Fruit fly (Drosophila melanogaster) whole organism, embryonic: Measurements from ENCODE around the gene form3.

ENCODE experiments used
- Asciz ChIP-seq: fragments of 200-800 bp; sonication (Bioruptor generic); optimal IDR thresholded peaks from 2 replicates; lab custom pipeline; 2017; ENCODE audit warnings: missing biosample characterization, mild to moderate bottlenecking, missing genetic modification characterization, missing genetic modification reagents
- Bgb ChIP-seq: fragments of 200-800 bp; sonication (Bioruptor generic); IDR thresholded peaks from 2 replicates; pipeline ENCODE4 v1.3.6; 2022; ENCODE audit warnings: missing biosample characterization, missing genetic modification characterization; ENCODE audit not compliant: partially characterized antibody
- CG10147 ChIP-seq: fragments of 200-800 bp; sonication (Bioruptor generic); optimal IDR thresholded peaks from 2 replicates; lab custom pipeline; 2019; ENCODE audit warnings: missing biosample characterization, mild to moderate bottlenecking, missing genetic modification characterization, moderate library complexity
- CG10543 ChIP-seq: fragments of 200-800 bp; sonication (Bioruptor generic); optimal IDR thresholded peaks from 3 replicates; lab custom pipeline; 2017; ENCODE audit warnings: missing biosample characterization, mild to moderate bottlenecking, missing genetic modification characterization, moderate library complexity
- CG12155 ChIP-seq: fragments of 200-800 bp; sonication (Bioruptor generic); optimal IDR thresholded peaks from 3 replicates; lab custom pipeline; 2016; ENCODE audit warnings: missing biosample characterization, missing genetic modification characterization
- CG1233 ChIP-seq: fragments of 200-800 bp; sonication (Bioruptor generic); optimal IDR thresholded peaks from 4 replicates; lab custom pipeline; 2018; ENCODE audit warnings: missing biosample characterization, mild to moderate bottlenecking, missing genetic modification characterization
- CG12659 ChIP-seq: fragments of 200-800 bp; sonication (Bioruptor generic); optimal IDR thresholded peaks from 3 replicates; lab custom pipeline; 2017; ENCODE audit warnings: mild to moderate bottlenecking, missing biosample characterization, missing genetic modification reagents, missing genetic modification characterization
- CG14014 ChIP-seq: fragments of 200-800 bp; sonication (Bioruptor generic); IDR thresholded peaks from 2 replicates; pipeline ENCODE4 v1.3.6; 2022; ENCODE audit warnings: missing biosample characterization, missing genetic modification characterization
- CG15269 ChIP-seq: fragments of 200-800 bp; sonication (Bioruptor generic); optimal IDR thresholded peaks from 2 replicates; lab custom pipeline; 2018; ENCODE audit warnings: missing biosample characterization, mild to moderate bottlenecking, missing genetic modification characterization, moderate library complexity
- CG15601 ChIP-seq: fragments of 200-800 bp; sonication (Bioruptor generic); optimal IDR thresholded peaks from 3 replicates; lab custom pipeline; 2019; ENCODE audit warnings: missing biosample characterization, mild to moderate bottlenecking, missing genetic modification characterization, moderate library complexity
- CG16813 ChIP-seq: fragments of 200-800 bp; sonication (Bioruptor generic); IDR thresholded peaks from 3 replicates; pipeline ENCODE4 v1.3.6; 2022; ENCODE audit warnings: missing biosample characterization, missing genetic modification characterization; ENCODE audit not compliant: partially characterized antibody
- CG16815 ChIP-seq: fragments of 200-800 bp; sonication (Bioruptor generic); optimal IDR thresholded peaks from 3 replicates; lab custom pipeline; 2017; ENCODE audit warnings: missing biosample characterization, mild to moderate bottlenecking, missing genetic modification characterization
- CG17359 ChIP-seq: fragments of 200-800 bp; sonication (Bioruptor generic); optimal IDR thresholded peaks from 3 replicates; lab custom pipeline; 2018; ENCODE audit warnings: missing biosample characterization, mild to moderate bottlenecking, missing genetic modification characterization, moderate library complexity
- CG17829 ChIP-seq: fragments of 200-800 bp; optimal IDR thresholded peaks from 2 replicates; lab custom pipeline; 2019; ENCODE audit warnings: missing biosample characterization, mild to moderate bottlenecking, missing genetic modification characterization, moderate library complexity
- CG2199 ChIP-seq: fragments of 200-800 bp; sonication (Bioruptor generic); IDR thresholded peaks from 3 replicates; pipeline ENCODE4 v1.3.6; 2022; ENCODE audit warnings: missing biosample characterization, missing genetic modification characterization
- CG3281 ChIP-seq: fragments of 200-800 bp; sonication (Bioruptor generic); optimal IDR thresholded peaks from 3 replicates; lab custom pipeline; 2017; ENCODE audit warnings: missing biosample characterization, mild to moderate bottlenecking, missing genetic modification characterization
- CG4707 ChIP-seq: fragments of 200-800 bp; sonication (Bioruptor generic); optimal IDR thresholded peaks from 2 replicates; lab custom pipeline; 2018; ENCODE audit warnings: missing biosample characterization, mild to moderate bottlenecking, missing genetic modification characterization, moderate library complexity
- CG6254 ChIP-seq: fragments of 200-800 bp; sonication (Bioruptor generic); optimal IDR thresholded peaks from 3 replicates; lab custom pipeline; 2017; ENCODE audit warnings: mild to moderate bottlenecking, missing biosample characterization, missing genetic modification reagents, missing genetic modification characterization
- CG6654 ChIP-seq: fragments of 200-800 bp; sonication (Bioruptor generic); optimal IDR thresholded peaks from 2 replicates; lab custom pipeline; 2017; ENCODE audit warnings: missing biosample characterization, mild to moderate bottlenecking, missing genetic modification characterization
- CG7745 ChIP-seq: fragments of 200-800 bp; sonication (Bioruptor generic); optimal IDR thresholded peaks from 2 replicates; lab custom pipeline; 2018; ENCODE audit warnings: missing biosample characterization, mild to moderate bottlenecking, missing genetic modification characterization, moderate library complexity
- CrebB ChIP-seq: fragments of 200-800 bp; sonication (Bioruptor generic); optimal IDR thresholded peaks from 3 replicates; lab custom pipeline; 2018; ENCODE audit warnings: missing biosample characterization, mild to moderate bottlenecking, missing genetic modification characterization
- D19B ChIP-seq: fragments of 200-800 bp; sonication (Bioruptor generic); optimal IDR thresholded peaks from 2 replicates; lab custom pipeline; 2017; ENCODE audit warnings: missing biosample characterization, mild to moderate bottlenecking, missing genetic modification characterization
- Dref ChIP-seq: fragments of 200-800 bp; sonication (Bioruptor generic); IDR thresholded peaks from 2 replicates; pipeline ENCODE4 v1.3.6; 2022; ENCODE audit warnings: missing biosample characterization, missing genetic modification characterization
- Fer1 ChIP-seq: fragments of 200-800 bp; sonication (Bioruptor generic); optimal IDR thresholded peaks from 2 replicates; lab custom pipeline; 2017; ENCODE audit warnings: missing biosample characterization, mild to moderate bottlenecking, missing genetic modification characterization
- Fer3 ChIP-seq: fragments of 200-800 bp; sonication (Bioruptor generic); optimal IDR thresholded peaks from 2 replicates; lab custom pipeline; 2018; ENCODE audit warnings: missing biosample characterization, mild to moderate bottlenecking, missing genetic modification characterization, moderate library complexity
- GATAe ChIP-seq: fragments of 200-800 bp; sonication (Bioruptor generic); conservative IDR thresholded peaks from 2 replicates; pipeline ENCODE4 v1.3.6; 2022; ENCODE audit warnings: missing biosample characterization, missing genetic modification characterization
- HHEX ChIP-seq: fragments of 200-800 bp; sonication (Bioruptor generic); optimal IDR thresholded peaks from 3 replicates; lab custom pipeline; 2017; ENCODE audit warnings: missing biosample characterization, mild to moderate bottlenecking, missing genetic modification characterization, missing genetic modification reagents
- HLHmδ ChIP-seq: fragments of 200-800 bp; sonication (Bioruptor generic); optimal IDR thresholded peaks from 2 replicates; lab custom pipeline; 2018; ENCODE audit warnings: missing biosample characterization, mild to moderate bottlenecking, missing genetic modification characterization, moderate library complexity
- Rx ChIP-seq: fragments of 200-800 bp; sonication (Bioruptor generic); IDR thresholded peaks from 2 replicates; pipeline ENCODE4 v1.3.6; 2022; ENCODE audit warnings: missing biosample characterization, missing genetic modification characterization
- Trl ChIP-seq, 3 experiments: fragments of >200 bp in 2 of 3; fragments of 200-800 bp in 1 of 3; sonication (Bioruptor generic) in 1 of 3; optimal IDR thresholded peaks; 2 replicates in 1 of 3; 3 replicates in 2 of 3; lab custom pipeline; 2016 to 2017; ENCODE audit warnings: missing biosample characterization in 1 of 3, missing genetic modification characterization in 1 of 3
- ab ChIP-seq: fragments of 200-800 bp; sonication (Bioruptor generic); optimal IDR thresholded peaks from 2 replicates; lab custom pipeline; 2016; ENCODE audit warnings: missing biosample characterization, missing genetic modification characterization
- ac ChIP-seq: fragments of 200-800 bp; sonication (Bioruptor generic); optimal IDR thresholded peaks from 3 replicates; lab custom pipeline; 2017; ENCODE audit warnings: missing biosample characterization, mild to moderate bottlenecking, missing genetic modification characterization
- aop ChIP-seq: fragments of 200-800 bp; sonication (Bioruptor generic); IDR thresholded peaks from 2 replicates; pipeline ENCODE4 v1.3.6; 2022; ENCODE audit warnings: missing biosample characterization, missing genetic modification characterization
- bigmax ChIP-seq: fragments of 200-800 bp; sonication (Bioruptor generic); optimal IDR thresholded peaks from 2 replicates; lab custom pipeline; 2018; ENCODE audit warnings: missing biosample characterization, mild to moderate bottlenecking, missing genetic modification characterization
- dysf ChIP-seq: fragments of 200-800 bp; sonication (Bioruptor generic); IDR thresholded peaks from 3 replicates; pipeline ENCODE4 v1.3.6; 2022; ENCODE audit warnings: missing biosample characterization, missing genetic modification characterization
- fd96Cb ChIP-seq: fragments of 200-800 bp; sonication (Bioruptor generic); optimal IDR thresholded peaks from 2 replicates; lab custom pipeline; 2018; ENCODE audit warnings: missing biosample characterization, mild to moderate bottlenecking, missing genetic modification characterization, moderate library complexity
- gcm2 ChIP-seq: fragments of 200-800 bp; sonication (Bioruptor generic); optimal IDR thresholded peaks from 2 replicates; lab custom pipeline; 2016; ENCODE audit warnings: missing biosample characterization, missing genetic modification characterization
- grau ChIP-seq: fragments of 200-800 bp; optimal IDR thresholded peaks from 3 replicates; lab custom pipeline; 2019; ENCODE audit warnings: missing biosample characterization, mild to moderate bottlenecking, missing genetic modification characterization, moderate library complexity
- insv ChIP-seq, 2 experiments: fragments of 200-800 bp; sonication (Bioruptor generic); optimal IDR thresholded peaks; 3 replicates each; lab custom pipeline; 2016 to 2018; ENCODE audit warnings: missing biosample characterization in 2 of 2, missing genetic modification characterization in 2 of 2
- mam ChIP-seq: fragments of 200-800 bp; sonication (Bioruptor generic); optimal IDR thresholded peaks from 3 replicates; lab custom pipeline; 2016; ENCODE audit warnings: missing biosample characterization, missing genetic modification characterization
- mirr ChIP-seq: fragments of 200-800 bp; sonication (Bioruptor generic); optimal IDR thresholded peaks from 3 replicates; lab custom pipeline; 2018; ENCODE audit warnings: missing biosample characterization, mild to moderate bottlenecking, missing genetic modification characterization
- pzg ChIP-seq: fragments of 200-800 bp; sonication (Bioruptor generic); optimal IDR thresholded peaks from 3 replicates; lab custom pipeline; 2018; ENCODE audit warnings: missing biosample characterization, mild to moderate bottlenecking, missing genetic modification characterization, moderate library complexity
- ro ChIP-seq: fragments of 200-800 bp; sonication (Bioruptor generic); IDR thresholded peaks from 2 replicates; pipeline ENCODE4 v1.3.6; 2022; ENCODE audit warnings: missing biosample characterization, missing genetic modification characterization
- sna ChIP-seq: fragments of 200-800 bp; sonication (Bioruptor generic); IDR thresholded peaks from 2 replicates; pipeline ENCODE4 v1.3.6; 2022; ENCODE audit warnings: missing biosample characterization, missing genetic modification characterization; ENCODE audit not compliant: partially characterized antibody
- so ChIP-seq: fragments of 200-800 bp; sonication (Bioruptor generic); IDR thresholded peaks from 3 replicates; pipeline ENCODE4 v1.3.6; 2022; ENCODE audit warnings: missing biosample characterization, missing genetic modification characterization
- stc ChIP-seq: fragments of 200-800 bp; sonication (Bioruptor generic); IDR thresholded peaks from 2 replicates; pipeline ENCODE4 v1.3.6; 2022; ENCODE audit warnings: missing biosample characterization, missing genetic modification characterization
- tin ChIP-seq: fragments of 200-800 bp; sonication (Bioruptor generic); optimal IDR thresholded peaks from 3 replicates; lab custom pipeline; 2016; ENCODE audit warnings: missing biosample characterization, missing genetic modification characterization
- twi ChIP-seq: fragments of 200-800 bp; optimal IDR thresholded peaks from 2 replicates; lab custom pipeline; 2019; ENCODE audit warnings: missing biosample characterization, mild to moderate bottlenecking, missing genetic modification characterization, moderate library complexity
- vfl ChIP-seq: fragments of 200-800 bp; sonication (Bioruptor generic); optimal IDR thresholded peaks from 2 replicates; lab custom pipeline; 2016; ENCODE audit warnings: missing biosample characterization, missing genetic modification characterization

The form3 gene

dm6 chr3L:7125289-7125955, 30.8 kb downstream of the form3 start, which contains the start of the genes msl-3 and BBS1 (continued):
- TF ChIP-seq ro (GFP tag; lab: Robert Waterston, UW) (no peak), Dref (GFP tag; lab: Robert Waterston, UW) (peak; percentile 96), insv (GFP tag; optimal IDR thresholded peaks at IDR 0.05; lab: Kevin White, UChicago) (no peak), pzg (GFP tag; lab: Kevin White, UChicago) (peak; percentile 86), D19B (GFP tag; lab: Kevin White, UChicago) (no peak), CG17359 (tag; lab: Kevin White, UChicago) (no peak), mam (no peak), twi (tag; lab: Kevin White, UChicago) (no peak), mirr (no peak), CrebB (tag; lab: Kevin White, UChicago) (no peak), ab (GFP tag; lab: Kevin White, UChicago) (no peak), CG1233 (GFP tag; lab: Kevin White, UChicago) (no peak), CG15601 (peak; percentile 66), dysf (GFP tag; lab: Robert Waterston, UW) (no peak), tin (GFP tag; lab: Kevin White, UChicago) (no peak), CG6254 (GFP tag; lab: Kevin White, UChicago) (no peak), Trl (optimal IDR thresholded peaks at IDR 0.05; lab: Kevin White, UChicago) (no peak), Trl (GFP tag; optimal IDR thresholded peaks at IDR 0.05; lab: Kevin White, UChicago) (no peak), ac (GFP tag; lab: Kevin White, UChicago) (no peak), Rx (GFP tag; lab: Robert Waterston, UW) (no peak), Asciz (GFP tag; lab: Kevin White, UChicago) (no peak), CG16813 (GFP tag; lab: Robert Waterston, UW) (peak; percentile 71), CG14014 (GFP tag; lab: Robert Waterston, UW) (no peak), aop (no peak), CG2199 (GFP tag; lab: Robert Waterston, UW) (no peak), CG16815 (GFP tag; lab: Kevin White, UChicago) (no peak), stc (GFP tag; lab: Robert Waterston, UW) (no peak), CG17829 (no peak), CG7745 (tag; lab: Kevin White, UChicago) (no peak), bigmax (GFP tag; lab: Kevin White, UChicago) (no peak), gcm2 (GFP tag; lab: Kevin White, UChicago) (no peak), grau (tag; lab: Kevin White, UChicago) (no peak), GATAe (GFP tag; lab: Robert Waterston, UW) (no peak), HLHmδ (no peak), CG6654 (GFP tag; lab: Kevin White, UChicago) (no peak), Fer3 (tag; lab: Kevin White, UChicago) (no peak), sna (GFP tag; lab: Robert Waterston, UW) (peak; percentile 29; the same call in 1 of the 2 replicates), CG4707 (GFP tag; lab: Kevin White, UChicago) (no peak), so (GFP tag; lab: Robert Waterston, UW) (no peak), CG12659 (peak; percentile 56), CG15269 (no peak), CG10543 (no peak), Bgb (GFP tag; lab: Robert Waterston, UW) (peak; percentile 66; the same call in 1 of the 2 replicates), fd96Cb (tag; lab: Kevin White, UChicago) (no peak), HHEX (GFP tag; lab: Kevin White, UChicago) (no peak), vfl (no peak), CG12155 (GFP tag; lab: Kevin White, UChicago) (no peak), CG3281 (GFP tag; lab: Kevin White, UChicago) (peak; percentile 2), CG10147 (no peak), Fer1 (GFP tag; lab: Kevin White, UChicago) (peak; percentile 33)
